Worm (Caenorhabditis elegans): ENCODE results near the gene W01H2.2.

Gene W01H2.2

ce11 chrX:4192235-4192634 lies 26.0 kb downstream of the W01H2.2 start:
- TF ChIP-seq ama-1 (optimal IDR thresholded peaks at IDR 0.05) (no peak), aha-1 (tag) (peak; percentile 94), mep-1 (tag; optimal IDR thresholded peaks at IDR 0.05) (no peak), ZK546.5 (tag; optimal IDR thresholded peaks at IDR 0.05) (no peak), Y75B8A.6 (GFP tag; IDR thresholded peaks at IDR 0.05) (no peak), hif-1 (tag; optimal IDR thresholded peaks at IDR 0.05) (no peak), fos-1 (tag; optimal IDR thresholded peaks at IDR 0.05) (no peak), unc-62 (GFP tag; optimal IDR thresholded peaks at IDR 0.05 in 1 of 2) (peak in 1 of 2 experiments; percentile 61), unc-62 (tag; optimal IDR thresholded peaks at IDR 0.05) (no peak), nhr-10 (tag; optimal IDR thresholded peaks at IDR 0.05) (no peak), nhr-76 (tag; optimal IDR thresholded peaks at IDR 0.05) (no peak), lim-7 (GFP tag; IDR thresholded peaks at IDR 0.05) (no peak)

ce11 chrX:4190537-4191144 lies 27.6 kb downstream of the W01H2.2 start, which contains the start of gene vha-12:
vha-12 (plus strand) TSS chrX:4191094.
- no peak for TF ChIP-seq fos-1 (tag; optimal IDR thresholded peaks at IDR 0.05)
- TF ChIP-seq daf-8 (GFP tag; IDR thresholded peaks at IDR 0.05), result no peak
- peak; percentile 35 for TF ChIP-seq ztf-7 (tag; optimal IDR thresholded peaks at IDR 0.05)
- no peak for TF ChIP-seq unc-130 (GFP tag; optimal IDR thresholded peaks at IDR 0.05)
- TF ChIP-seq attf-4 (tag; optimal IDR thresholded peaks at IDR 0.05), result no peak
- TF ChIP-seq saeg-2 (GFP tag; IDR thresholded peaks at IDR 0.05), result peak; percentile 71; the same call in 1 of the 2 replicates
- peak; percentile 79 for TF ChIP-seq hlh-30 (tag; optimal IDR thresholded peaks at IDR 0.05; ENCODE audit: insufficient read depth)
- TF ChIP-seq ces-1 (GFP tag; optimal IDR thresholded peaks at IDR 0.05), result peak; percentile 45
- TF ChIP-seq hif-1 (tag; optimal IDR thresholded peaks at IDR 0.05), result peak in 1 of 2 experiments; percentile 88
- TF ChIP-seq tra-1 (GFP tag; IDR thresholded peaks at IDR 0.05), result peak; percentile 57; the same call in 1 of the 2 replicates
- TF ChIP-seq egl-43 (GFP tag; IDR thresholded peaks at IDR 0.05), result peak; percentile 87
- TF ChIP-seq hlh-11 (tag; optimal IDR thresholded peaks at IDR 0.05), result peak; percentile 96
- TF ChIP-seq unc-62 (GFP tag; optimal IDR thresholded peaks at IDR 0.05 in 1 of 2), result peak in 1 of 2 experiments; percentile 99
- no peak for TF ChIP-seq unc-62 (tag; optimal IDR thresholded peaks at IDR 0.05)
- TF ChIP-seq daf-19 (GFP tag; conservative IDR thresholded peaks at IDR 0.05), result no peak
- TF ChIP-seq zfp-3 (GFP tag; conservative IDR thresholded peaks at IDR 0.05), result peak; percentile 74; the same call in 1 of the 2 replicates
- TF ChIP-seq mxl-2 (GFP tag; conservative IDR thresholded peaks at IDR 0.05), result no peak
- peak; percentile 77 for TF ChIP-seq set-16 (GFP tag; IDR thresholded peaks at IDR 0.05)
- TF ChIP-seq cey-2 (tag; optimal IDR thresholded peaks at IDR 0.05; ENCODE audit: borderline replicate concordance, insufficient read depth), result no peak
- TF ChIP-seq nhr-11 (tag; optimal IDR thresholded peaks at IDR 0.05), result peak; percentile 92
- peak; percentile 42 for TF ChIP-seq zfp-2 (tag; optimal IDR thresholded peaks at IDR 0.05)
- TF ChIP-seq ceh-28 (tag; optimal IDR thresholded peaks at IDR 0.05), result no peak
- peak; percentile 70 for TF ChIP-seq ama-1 (optimal IDR thresholded peaks at IDR 0.05)
- TF ChIP-seq mes-2 (tag; optimal IDR thresholded peaks at IDR 0.05; ENCODE audit: poor library complexity, severe bottlenecking), result peak; percentile 91
- peak; percentile 73 for TF ChIP-seq nhr-10 (tag; optimal IDR thresholded peaks at IDR 0.05)
- no peak for TF ChIP-seq ceh-82 (tag; optimal IDR thresholded peaks at IDR 0.05)
- TF ChIP-seq ceh-20 (GFP tag; IDR thresholded peaks at IDR 0.05), result peak; percentile 61
- no peak for TF ChIP-seq spr-3 (GFP tag; optimal IDR thresholded peaks at IDR 0.05)
- peak; percentile 73 for TF ChIP-seq pha-4 (GFP tag; IDR thresholded peaks at IDR 0.05)
- TF ChIP-seq pha-4 (tag; optimal IDR thresholded peaks at IDR 0.05), result no peak
- TF ChIP-seq aha-1 (tag), result peak; percentile 99
- peak; percentile 80 for TF ChIP-seq jun-1 (tag; optimal IDR thresholded peaks at IDR 0.05)
- peak; percentile 84 for TF ChIP-seq T26A8.4 (GFP tag; IDR thresholded peaks at IDR 0.05)
- TF ChIP-seq zip-2 (tag; optimal IDR thresholded peaks at IDR 0.05), result peak; percentile 53
- TF ChIP-seq dmd-6 (GFP tag; IDR thresholded peaks at IDR 0.05), result peak; percentile 92
- TF ChIP-seq snpc-4 (tag; optimal IDR thresholded peaks at IDR 0.05), result no peak
- peak; percentile 73 for TF ChIP-seq lin-13 (GFP tag; optimal IDR thresholded peaks at IDR 0.05)
- TF ChIP-seq lin-1 (GFP tag; IDR thresholded peaks at IDR 0.05), result peak; percentile 68; the same call in 1 of the 2 replicates
- no peak for TF ChIP-seq F49E8.2 (tag; optimal IDR thresholded peaks at IDR 0.05; ENCODE audit: borderline replicate concordance)
- TF ChIP-seq lir-3 (tag; optimal IDR thresholded peaks at IDR 0.05), result no peak
- 0 out of 2 replicates have a peak, but pooled peaks have one; percentile 27 for TF ChIP-seq Y75B8A.6 (GFP tag; IDR thresholded peaks at IDR 0.05)
- peak; percentile 95 for TF ChIP-seq dve-1 (tag; optimal IDR thresholded peaks at IDR 0.05; ENCODE audit: insufficient read depth)
- no peak for TF ChIP-seq ztf-11 (tag; optimal IDR thresholded peaks at IDR 0.05)
- peak; percentile 73 for TF ChIP-seq php-3 (GFP tag; IDR thresholded peaks at IDR 0.05)
